Worm (Caenorhabditis elegans): ENCODE data around the gene C02B4.3.

ce11 chrX:12640459-12640858 lies 19.2 kb downstream of the C02B4.3 start, which contains the start of gene R09A8.5:
- no peak for TF ChIP-seq ama-1 (optimal IDR thresholded peaks at IDR 0.05)
- no peak for TF ChIP-seq ztf-16 (tag; optimal IDR thresholded peaks at IDR 0.05)
- TF ChIP-seq ceh-18 (tag; optimal IDR thresholded peaks at IDR 0.05): no peak
- TF ChIP-seq mec-3 (tag; optimal IDR thresholded peaks at IDR 0.05; ENCODE audit: borderline replicate concordance): no peak
- no peak for TF ChIP-seq nfya-1 (tag; optimal IDR thresholded peaks at IDR 0.05)
- TF ChIP-seq ceh-9 (tag; optimal IDR thresholded peaks at IDR 0.05): no peak
- TF ChIP-seq elt-2 (tag; optimal IDR thresholded peaks at IDR 0.05): no peak
- no peak for TF ChIP-seq tbx-2 (tag; optimal IDR thresholded peaks at IDR 0.05)
- TF ChIP-seq fkh-10 (GFP tag; optimal IDR thresholded peaks at IDR 0.05): no peak
- no peak for TF ChIP-seq pha-4 (tag; optimal IDR thresholded peaks at IDR 0.05)
- TF ChIP-seq ceh-6 (GFP tag; optimal IDR thresholded peaks at IDR 0.05): no peak

All from whole organism, late embryonic.